Worm (Caenorhabditis elegans) whole organism, early embryonic: ENCODE measurements around the gene srt-16.

Source experiments
- hmbx-1 ChIP-seq: sonication (generic microtip); optimal IDR thresholded peaks from 2 replicates; lab custom pipeline; 2016; ENCODE audit warnings: mild to moderate bottlenecking, missing genetic modification characterization, missing compliant biosample characterization
- tbx-11 ChIP-seq: fragments of 200-800 bp; sonication (Bioruptor generic); IDR thresholded peaks from 2 replicates; pipeline ENCODE4 v1.3.6; 2022; ENCODE audit warnings: missing genetic modification characterization, missing compliant biosample characterization

DNA sequence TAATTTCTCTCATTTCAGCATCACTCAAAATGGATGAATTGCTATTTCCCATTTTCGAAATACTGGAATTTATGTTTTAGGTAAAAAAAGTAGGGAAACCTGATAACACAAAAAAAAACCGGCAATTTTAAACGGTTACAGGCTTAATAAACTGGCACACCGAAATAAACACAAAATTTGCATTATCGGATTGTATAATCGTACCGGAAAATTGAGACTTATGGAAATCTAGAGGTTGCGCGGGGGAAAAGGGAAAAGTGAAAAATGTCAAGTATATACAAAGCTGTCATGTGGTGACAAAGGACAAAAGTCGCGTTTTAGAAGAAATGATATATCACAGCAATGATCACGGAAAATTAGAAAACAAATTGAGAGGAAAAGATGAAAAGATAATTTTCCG, 25.0 kb downstream of the srt-16 start, which contains the start of gene chpf-2:
- TF ChIP-seq hmbx-1 (tag; lab: Kevin White, UChicago), result no peak
- no peak for TF ChIP-seq tbx-11 (GFP tag; lab: Robert Waterston, UW)
